Worm (Caenorhabditis elegans) whole organism, young adult: ENCODE data around the gene dgk-3.

ENCODE experiments used
- B0019.2 ChIP-seq: fragments of 200-800 bp; sonication (Bioruptor generic); conservative IDR thresholded peaks from 2 replicates; pipeline ENCODE4 v1.3.6; 2022; ENCODE audit warnings: missing genetic modification reagents, missing genetic modification characterization, missing compliant biosample characterization
- die-1 ChIP-seq: sonication (generic microtip); optimal IDR thresholded peaks from 2 replicates; lab custom pipeline; 2016; ENCODE audit warnings: missing genotype, mild to moderate bottlenecking, missing genetic modification characterization, missing compliant biosample characterization
- nhr-179 ChIP-seq: sonication (generic microtip); optimal IDR thresholded peaks from 2 replicates; lab custom pipeline; 2016; ENCODE audit warnings: mild to moderate bottlenecking, missing genetic modification characterization, missing compliant biosample characterization
- pbrm-1 ChIP-seq: fragments of 200-800 bp; sonication (Bioruptor generic); IDR thresholded peaks from 2 replicates; pipeline ENCODE4 v1.3.6; 2022; ENCODE audit warnings: missing genetic modification reagents, missing genetic modification characterization, missing compliant biosample characterization
- zim-3 ChIP-seq: sonication (generic microtip); optimal IDR thresholded peaks from 2 replicates; lab custom pipeline; 2017; ENCODE audit warnings: mild to moderate bottlenecking, missing genetic modification characterization, moderate library complexity, missing compliant biosample characterization
- ztf-3 ChIP-seq: fragments of 200-800 bp; sonication (Bioruptor generic); optimal IDR thresholded peaks from 2 replicates; lab custom pipeline; 2018; ENCODE audit warnings: mild to moderate bottlenecking, missing genetic modification characterization, missing compliant biosample characterization
- ztf-6 ChIP-seq: fragments of 200-800 bp; sonication (Bioruptor generic); IDR thresholded peaks from 2 replicates; pipeline ENCODE4 v1.3.6; 2022; ENCODE audit warnings: missing genetic modification reagents, missing genetic modification characterization, missing compliant biosample characterization

DNA sequence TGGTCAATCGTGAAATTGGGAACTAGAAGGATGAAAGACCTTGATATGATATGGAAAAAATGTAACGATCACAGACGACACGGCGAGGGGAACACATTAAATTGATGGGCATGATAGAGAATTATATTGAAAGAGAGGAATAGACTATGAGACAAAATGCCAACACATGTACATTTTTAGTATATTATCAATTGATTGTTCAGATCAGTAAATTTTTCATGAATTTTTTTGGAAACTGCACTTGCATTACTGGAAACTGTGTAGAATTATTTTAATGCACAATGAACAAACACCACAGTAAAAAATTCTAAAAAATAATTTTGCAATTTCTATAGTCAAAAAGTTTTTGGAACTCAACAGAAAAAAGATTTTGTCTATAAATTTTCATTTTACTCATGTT lies 10.4 kb downstream of the dgk-3 start:
- TF ChIP-seq ztf-6 (GFP tag; lab: Robert Waterston, UW) (no peak), zim-3 (tag; lab: Kevin White, UChicago) (no peak), pbrm-1 (no peak), ztf-3 (no peak), die-1 (tag; lab: Kevin White, UChicago) (no peak), B0019.2 (GFP tag; lab: Robert Waterston, UW) (no peak), nhr-179 (tag; lab: Kevin White, UChicago) (no peak)
